Fruit fly (Drosophila melanogaster): ENCODE data around the gene Slc25A46a.

DNA sequence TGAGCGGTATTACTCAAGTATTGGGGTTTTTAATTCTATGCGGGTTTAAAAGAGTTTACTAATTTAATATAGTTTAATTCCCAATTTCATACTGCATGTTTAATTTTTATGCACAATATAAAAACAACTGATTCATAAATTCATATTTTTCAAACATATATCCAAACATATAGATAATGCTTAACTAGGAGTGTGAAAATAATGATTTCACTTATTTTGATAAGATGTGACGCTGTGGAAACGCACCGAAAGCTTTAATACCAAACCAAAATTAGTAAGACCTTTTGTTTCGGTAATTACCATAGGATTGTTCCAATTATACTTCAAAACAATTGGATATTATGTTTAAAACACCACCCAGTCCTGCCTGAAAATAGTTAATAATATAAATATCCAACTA lies at the start of gene Slc25A46a:
- TF ChIP-seq CTCF (optimal IDR thresholded peaks at IDR 0.05) (no peak), CG8478 (optimal IDR thresholded peaks at IDR 0.05) (no peak)

Measured in S2 (cell line).